Worm (Caenorhabditis elegans) whole organism, L2 larva: ENCODE measurements around the gene gpa-9.

ENCODE experiments used
- F13H6.1 ChIP-seq: sonication (generic microtip); optimal IDR thresholded peaks from 2 replicates; lab custom pipeline; 2016; ENCODE audit warnings: missing genetic modification characterization, missing compliant biosample characterization
- R02D3.7 ChIP-seq: fragments of 150-350 bp; optimal IDR thresholded peaks from 2 replicates; lab custom pipeline; 2014; ENCODE audit warnings: missing biosample characterization, missing genetic modification characterization
- nhr-11 ChIP-seq: fragments of 150-350 bp; optimal IDR thresholded peaks from 2 replicates; lab custom pipeline; 2014; ENCODE audit warnings: missing biosample characterization, missing genetic modification characterization
- nhr-6 ChIP-seq: fragments of 150-350 bp; optimal IDR thresholded peaks from 2 replicates; lab custom pipeline; 2014; ENCODE audit warnings: missing biosample characterization, missing genetic modification characterization
- nhr-77 ChIP-seq: fragments of 150-350 bp; optimal IDR thresholded peaks from 2 replicates; lab custom pipeline; 2014; ENCODE audit warnings: missing biosample characterization, missing genetic modification characterization
- unc-62 ChIP-seq: fragments of 150-350 bp; optimal IDR thresholded peaks from 2 replicates; lab custom pipeline; 2014; ENCODE audit warnings: missing biosample characterization, missing genetic modification reagents, missing genetic modification characterization
- zag-1 ChIP-seq: fragments of 150-350 bp; optimal IDR thresholded peaks from 2 replicates; lab custom pipeline; 2014; ENCODE audit warnings: missing biosample characterization, missing genetic modification characterization
- ztf-11 ChIP-seq: sonication (generic microtip); optimal IDR thresholded peaks from 2 replicates; lab custom pipeline; 2017; ENCODE audit warnings: missing biosample characterization, missing genetic modification characterization

DNA sequence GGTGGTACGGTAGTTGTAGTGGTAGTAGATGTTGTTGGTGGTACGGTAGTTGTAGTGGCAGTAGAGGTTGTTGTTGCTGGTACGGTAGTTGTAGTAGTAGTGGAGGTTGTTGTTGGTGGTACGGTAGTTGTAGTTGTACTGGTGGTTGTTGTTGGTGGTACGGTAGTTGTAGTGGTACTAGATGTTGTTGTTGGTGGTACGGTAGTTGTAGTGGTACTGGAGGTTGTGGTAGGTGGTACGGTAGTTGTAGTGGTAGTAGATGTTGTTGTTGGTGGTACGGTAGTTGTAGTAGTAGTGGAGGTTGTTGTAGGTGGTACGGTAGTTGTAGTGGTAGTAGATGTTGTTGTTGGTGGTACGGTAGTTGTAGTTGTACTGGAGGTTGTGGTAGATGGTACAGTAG, 16.1 kb downstream of the gpa-9 start:
- TF ChIP-seq unc-62 (GFP tag; lab: Kevin White, UChicago) (no peak), ztf-11 (tag; lab: Kevin White, UChicago) (no peak), R02D3.7 (tag; lab: Kevin White, UChicago) (no peak), nhr-11 (tag; lab: Kevin White, UChicago) (no peak), zag-1 (tag; lab: Kevin White, UChicago) (no peak), nhr-77 (tag; lab: Kevin White, UChicago) (no peak), nhr-6 (no peak), F13H6.1 (no peak)
